Fruit fly (Drosophila melanogaster) whole organism: Measurements from ENCODE around the gene ACXE.

Source experiments
- Dll ChIP-seq: fragments of >200 bp; optimal IDR thresholded peaks from 2 replicates; lab custom pipeline; 2017
- EcR ChIP-seq, 2 experiments: fragments of >200 bp; optimal IDR thresholded peaks; 2 replicates each; lab custom pipeline; 2017; ENCODE audit warnings: missing biosample characterization in 2 of 2, missing genetic modification characterization in 2 of 2, missing genetic modification reagents in 2 of 2
- pan ChIP-seq: fragments of >200 bp; optimal IDR thresholded peaks from 2 replicates; lab custom pipeline; 2017
- psq ChIP-seq: fragments of >200 bp; optimal IDR thresholded peaks from 2 replicates; lab custom pipeline; 2017

dm6 chr2L:12932996-12933395 is 7.6 kb downstream of the ACXE start:
- no peak for TF ChIP-seq pan (lab: Kevin White, UChicago)
- TF ChIP-seq psq (lab: Kevin White, UChicago): no peak
- no peak for TF ChIP-seq Dll (lab: Kevin White, UChicago)
- no peak for TF ChIP-seq EcR (GFP tag; optimal IDR thresholded peaks at IDR 0.05; lab: Kevin White, UChicago)
